Worm (Caenorhabditis elegans): ENCODE data around the gene elmd-1.

DNA sequence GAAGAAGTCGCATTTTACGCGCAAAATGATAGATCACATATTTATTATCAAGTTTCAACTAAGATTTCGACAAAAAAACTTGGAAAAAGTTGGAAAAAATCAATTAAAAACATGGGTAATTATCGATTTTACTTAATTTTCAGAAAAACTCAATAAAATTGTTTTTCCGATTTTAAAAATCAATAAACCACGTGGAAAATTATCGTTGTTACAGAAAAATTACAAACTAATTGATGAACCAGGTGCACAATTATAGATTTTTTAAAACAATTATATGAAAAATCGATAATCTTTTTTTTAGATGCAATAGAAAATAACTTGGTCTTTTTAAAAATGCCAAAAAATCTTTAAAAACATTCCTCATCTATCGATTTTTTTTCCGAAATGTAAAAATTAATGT, 40.9 kb downstream of the elmd-1 start:
- TF ChIP-seq him-1 (tag; optimal IDR thresholded peaks at IDR 0.05), result no peak
- TF ChIP-seq dao-5 (tag; optimal IDR thresholded peaks at IDR 0.05), result no peak

Measured in whole organism, L4/young adult.